Fruit fly (Drosophila melanogaster): ENCODE data around the gene CG7194.

CG7194 gene

DNA sequence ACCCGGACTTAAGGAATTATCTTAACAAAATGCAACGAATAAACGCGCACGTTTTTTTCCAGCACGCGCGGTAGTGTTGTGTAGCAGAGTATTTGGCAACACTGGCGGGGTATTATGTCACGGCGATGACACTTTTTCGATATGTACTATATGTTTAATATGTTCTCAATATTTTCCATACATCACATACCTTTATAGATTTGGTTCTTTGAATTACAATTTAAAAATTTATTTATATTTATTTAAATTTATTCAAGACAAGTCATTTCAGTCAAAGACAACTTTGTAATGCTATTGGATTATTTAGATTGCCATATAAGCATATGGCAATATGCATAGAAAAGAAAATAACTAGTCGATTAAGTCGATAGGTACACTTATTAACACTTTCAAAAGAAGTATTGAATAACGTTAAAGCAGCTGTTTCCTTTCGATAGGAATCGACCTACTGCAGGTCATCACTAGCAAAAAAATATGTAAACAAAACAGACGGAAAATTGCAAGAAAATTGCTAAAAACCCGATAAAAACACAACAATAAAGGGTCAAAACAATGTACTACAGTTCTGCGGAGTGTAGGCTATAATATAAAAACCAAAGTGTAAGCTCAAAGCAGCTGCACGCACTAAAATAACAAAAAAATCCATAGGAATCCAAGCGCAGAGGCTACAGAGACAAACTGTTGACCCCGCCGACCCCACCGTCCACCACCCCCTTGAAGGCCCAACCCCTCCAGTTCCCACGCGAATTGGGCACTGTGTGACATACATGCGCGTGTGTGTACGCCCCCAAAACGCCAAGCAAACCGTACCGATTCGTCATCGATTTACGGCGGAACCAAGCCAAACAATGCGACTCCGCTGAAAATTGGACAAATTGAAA is 42.5 kb upstream of the CG7194 start, which contains the start of the genes CG7182 and GAPcenA (continued):
- TF ChIP-seq CG6791 (GFP tag; IDR thresholded peaks at IDR 0.05; ENCODE audit: partially characterized antibody) (peak; percentile 58; the same call in 1 of the 3 replicates), CG32532 (GFP tag; IDR thresholded peaks at IDR 0.05) (peak; percentile 45), chif (GFP tag; optimal IDR thresholded peaks at IDR 0.05) (peak; percentile 1 to 15), ash1 (GFP tag; optimal IDR thresholded peaks at IDR 0.05) (no peak), pnt (GFP tag; optimal IDR thresholded peaks at IDR 0.05) (no peak), wor (GFP tag; IDR thresholded peaks at IDR 0.05) (no peak), esg (GFP tag; conservative IDR thresholded peaks at IDR 0.05) (no peak), CG10209 (GFP tag; optimal IDR thresholded peaks at IDR 0.05) (peak; percentile 69), sd (tag; optimal IDR thresholded peaks at IDR 0.05) (peak; percentile 33), CG10654 (GFP tag; optimal IDR thresholded peaks at IDR 0.05) (peak; percentile 61), CG12942 (GFP tag; optimal IDR thresholded peaks at IDR 0.05) (peak; percentile 50), Ptx1 (GFP tag; IDR thresholded peaks at IDR 0.05) (peak; percentile 67), CG2116 (GFP tag; optimal IDR thresholded peaks at IDR 0.05) (peak; percentile 72), hth (optimal IDR thresholded peaks at IDR 0.05) (no peak), Xrp1 (GFP tag; IDR thresholded peaks at IDR 0.05) (peak; percentile 56; the same call in 1 of the 2 replicates), Scr (GFP tag; IDR thresholded peaks at IDR 0.05; ENCODE audit: partially characterized antibody) (peak; percentile 72), al (GFP tag; IDR thresholded peaks at IDR 0.05) (peak; percentile 65), Aef1 (GFP tag; IDR thresholded peaks at IDR 0.05) (peak; percentile 39; the same call in 1 of the 3 replicates), row (GFP tag; IDR thresholded peaks at IDR 0.05) (peak; percentile 85), CG11093 (GFP tag; IDR thresholded peaks at IDR 0.05) (no peak), exex (tag; optimal IDR thresholded peaks at IDR 0.05) (peak; percentile 31), CG12071 (GFP tag; optimal IDR thresholded peaks at IDR 0.05) (no peak), wdn (GFP tag; IDR thresholded peaks at IDR 0.05) (no peak), CG2712 (tag; optimal IDR thresholded peaks at IDR 0.05) (peak; percentile 82), Hand (GFP tag; optimal IDR thresholded peaks at IDR 0.05) (peak; percentile 8), CG17829 (tag; optimal IDR thresholded peaks at IDR 0.05) (peak; percentile 83), CG18599 (GFP tag; optimal IDR thresholded peaks at IDR 0.05) (peak; percentile 75), ssp (GFP tag; IDR thresholded peaks at IDR 0.05) (0 out of 2 replicates have a peak, but pooled peaks have one; percentile 31), crol (GFP tag; IDR thresholded peaks at IDR 0.05) (peak; percentile 99), CG4820 (GFP tag; optimal IDR thresholded peaks at IDR 0.05) (peak; percentile 59), btn (GFP tag; optimal IDR thresholded peaks at IDR 0.05) (no peak), ATbp (GFP tag; optimal IDR thresholded peaks at IDR 0.05) (peak; percentile 16), jing (GFP tag; optimal IDR thresholded peaks at IDR 0.05) (no peak), slou (GFP tag; optimal IDR thresholded peaks at IDR 0.05) (peak; percentile 16), ara (GFP tag; IDR thresholded peaks at IDR 0.05) (no peak), peb (GFP tag; IDR thresholded peaks at IDR 0.05) (no peak), mam (GFP tag; optimal IDR thresholded peaks at IDR 0.05) (peak; percentile 73), mirr (GFP tag; optimal IDR thresholded peaks at IDR 0.05) (peak; percentile 36), CG12155 (GFP tag; optimal IDR thresholded peaks at IDR 0.05) (peak; percentile 72), bbx (GFP tag; IDR thresholded peaks at IDR 0.05; ENCODE audit: partially characterized antibody) (peak; percentile 38; the same call in 1 of the 2 replicates), schlank (tag; optimal IDR thresholded peaks at IDR 0.05) (peak; percentile 35), chinmo (GFP tag; IDR thresholded peaks at IDR 0.05; ENCODE audit: partially characterized antibody) (peak; percentile 76; the same call in 1 of the 4 replicates), tx (GFP tag; optimal IDR thresholded peaks at IDR 0.05) (no peak), aop (GFP tag; IDR thresholded peaks at IDR 0.05) (no peak), NFAT (GFP tag; IDR thresholded peaks at IDR 0.05) (peak; percentile 36; the same call in 1 of the 2 replicates), Doc3 (GFP tag; IDR thresholded peaks at IDR 0.05; ENCODE audit: partially characterized antibody) (0 out of 3 replicates have a peak, but pooled peaks have one; percentile 48), Dip3 (GFP tag; optimal IDR thresholded peaks at IDR 0.05) (peak; percentile 5), CrebB (tag; optimal IDR thresholded peaks at IDR 0.05) (no peak), ham (GFP tag; IDR thresholded peaks at IDR 0.05) (no peak)

Measured in whole organism, embryonic.